Worm (Caenorhabditis elegans) whole organism, L4/young adult: ENCODE data around the gene col-165.

Experiments used
- W03F9.2 ChIP-seq: fragments of 150-350 bp; optimal IDR thresholded peaks from 2 replicates; lab custom pipeline; 2014; ENCODE audit warnings: missing biosample characterization, missing genetic modification characterization
- dao-5 ChIP-seq: sonication (generic microtip); optimal IDR thresholded peaks from 2 replicates; lab custom pipeline; 2016; ENCODE audit warnings: missing genotype, missing genetic modification characterization, moderate library complexity, missing compliant biosample characterization
- him-1 ChIP-seq: sonication (generic microtip); optimal IDR thresholded peaks from 2 replicates; lab custom pipeline; 2016; ENCODE audit warnings: missing genotype, missing genetic modification reagents, missing genetic modification characterization, missing compliant biosample characterization

ce11 chrX:4314939-4315338 lies 38.5 kb upstream of the col-165 start:
- TF ChIP-seq him-1 (tag; lab: Kevin White, UChicago) (no peak), W03F9.2 (no peak), dao-5 (tag; lab: Kevin White, UChicago) (no peak)
